Worm (Caenorhabditis elegans): ENCODE data around the gene elt-3.
A peak's percentile ranks its signal among the peaks of the same experiment; 100 is the strongest.

Gene elt-3

DNA sequence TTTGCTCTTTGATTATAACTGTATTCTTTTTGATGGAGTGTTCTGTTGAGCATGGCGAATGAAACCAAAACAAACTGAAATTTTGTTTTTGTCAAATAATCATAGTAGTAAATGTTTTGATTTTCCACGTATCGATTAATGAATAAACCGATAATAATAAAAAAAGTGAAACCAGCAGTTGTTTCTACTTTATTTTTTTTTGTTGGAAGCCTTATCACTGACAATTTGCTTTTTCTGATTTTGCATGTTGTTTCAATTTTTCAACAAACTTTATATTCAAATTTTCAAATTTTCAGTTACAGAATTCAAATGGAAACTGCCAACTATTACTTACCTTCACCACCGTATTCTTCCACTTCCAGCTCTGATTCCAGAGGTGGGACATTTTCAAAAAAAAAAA lies at the start of gene elt-3:
Gene elt-3 (plus strand): TSS at position 301 of the 400 bp plus-strand sequence.
- TF ChIP-seq bed-3 (GFP tag; optimal IDR thresholded peaks at IDR 0.05) = no peak
- TF ChIP-seq lin-32 (GFP tag; optimal IDR thresholded peaks at IDR 0.05) = no peak
- no peak for TF ChIP-seq mab-5 (tag; optimal IDR thresholded peaks at IDR 0.05)
- no peak for TF ChIP-seq lin-13 (tag; optimal IDR thresholded peaks at IDR 0.05)
- TF ChIP-seq mep-1 (tag; optimal IDR thresholded peaks at IDR 0.05) = no peak
- TF ChIP-seq nhr-76 (tag; optimal IDR thresholded peaks at IDR 0.05) = no peak
- TF ChIP-seq elt-1 (tag; optimal IDR thresholded peaks at IDR 0.05; ENCODE audit: borderline replicate concordance, insufficient read depth) = no peak
- no peak for TF ChIP-seq lsy-2 (tag; optimal IDR thresholded peaks at IDR 0.05)
- no peak for TF ChIP-seq ces-1 (GFP tag; optimal IDR thresholded peaks at IDR 0.05)
- no peak for TF ChIP-seq ceh-43 (GFP tag; optimal IDR thresholded peaks at IDR 0.05)
- no peak for TF ChIP-seq nhr-12 (tag; optimal IDR thresholded peaks at IDR 0.05)
- no peak for TF ChIP-seq mls-2 (tag; optimal IDR thresholded peaks at IDR 0.05)
- TF ChIP-seq nhr-237 (tag; optimal IDR thresholded peaks at IDR 0.05) = no peak
- TF ChIP-seq ham-2 (GFP tag; optimal IDR thresholded peaks at IDR 0.05) = no peak
- TF ChIP-seq ceh-39 (tag; optimal IDR thresholded peaks at IDR 0.05) = no peak
- no peak for TF ChIP-seq unc-120 (tag; optimal IDR thresholded peaks at IDR 0.05; ENCODE audit: poor library complexity, severe bottlenecking)
- TF ChIP-seq nhr-28 (tag; optimal IDR thresholded peaks at IDR 0.05) = no peak
- no peak for TF ChIP-seq flh-1 (GFP tag; optimal IDR thresholded peaks at IDR 0.05)
- TF ChIP-seq drap-1 (GFP tag; optimal IDR thresholded peaks at IDR 0.05) = no peak

DNA sequence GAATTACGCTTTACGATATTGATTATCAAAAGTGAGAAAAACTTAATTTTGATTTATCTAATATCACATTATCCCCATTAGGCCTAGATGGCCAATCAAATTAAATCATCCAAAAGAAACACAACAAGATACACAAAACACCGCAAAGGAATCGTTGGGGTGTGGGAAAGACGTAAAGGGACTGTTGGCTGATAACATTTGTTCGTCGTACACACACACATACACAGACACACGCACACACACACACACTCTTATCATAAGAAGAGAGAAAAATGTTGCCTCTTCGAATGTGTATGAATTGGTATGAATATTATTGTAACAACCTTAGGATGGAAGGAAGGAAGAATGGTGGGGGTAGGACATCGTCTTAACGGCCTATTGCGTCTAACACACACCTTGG lies 49.5 kb upstream of the elt-3 start:
- no peak for TF ChIP-seq nhr-237 (tag; optimal IDR thresholded peaks at IDR 0.05)
- TF ChIP-seq pha-4 (tag; optimal IDR thresholded peaks at IDR 0.05) = no peak
- TF ChIP-seq ces-1 (GFP tag; optimal IDR thresholded peaks at IDR 0.05) = no peak
- no peak for TF ChIP-seq blmp-1 (tag; optimal IDR thresholded peaks at IDR 0.05)
- TF ChIP-seq zip-8 (tag; optimal IDR thresholded peaks at IDR 0.05) = no peak
- no peak for TF ChIP-seq ceh-43 (GFP tag; optimal IDR thresholded peaks at IDR 0.05)
- TF ChIP-seq hlh-1 (tag; optimal IDR thresholded peaks at IDR 0.05) = no peak
- TF ChIP-seq cnd-1 (tag; optimal IDR thresholded peaks at IDR 0.05) = no peak

DNA sequence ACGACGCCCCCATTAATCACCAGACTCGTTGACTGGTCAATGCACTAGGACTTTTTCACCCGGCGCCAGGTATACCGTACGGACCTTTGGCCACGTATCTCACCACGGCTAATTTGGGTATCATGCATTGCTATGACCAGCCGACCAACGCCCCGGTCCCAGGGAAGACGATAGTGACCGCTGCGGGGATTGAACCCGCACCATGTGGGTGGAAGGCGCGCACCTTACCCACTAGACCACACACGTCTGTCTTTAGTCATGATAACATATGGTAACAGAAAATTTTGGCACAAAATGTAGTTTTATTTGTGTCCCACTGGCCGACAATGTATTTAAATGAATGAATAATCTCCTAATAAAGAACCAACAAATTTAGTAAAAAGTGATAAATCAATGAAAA lies 48.5 kb upstream of the elt-3 start:
- no peak for TF ChIP-seq lsy-2 (tag; optimal IDR thresholded peaks at IDR 0.05)
- TF ChIP-seq nhr-2 (tag; optimal IDR thresholded peaks at IDR 0.05) = peak; percentile 17

DNA sequence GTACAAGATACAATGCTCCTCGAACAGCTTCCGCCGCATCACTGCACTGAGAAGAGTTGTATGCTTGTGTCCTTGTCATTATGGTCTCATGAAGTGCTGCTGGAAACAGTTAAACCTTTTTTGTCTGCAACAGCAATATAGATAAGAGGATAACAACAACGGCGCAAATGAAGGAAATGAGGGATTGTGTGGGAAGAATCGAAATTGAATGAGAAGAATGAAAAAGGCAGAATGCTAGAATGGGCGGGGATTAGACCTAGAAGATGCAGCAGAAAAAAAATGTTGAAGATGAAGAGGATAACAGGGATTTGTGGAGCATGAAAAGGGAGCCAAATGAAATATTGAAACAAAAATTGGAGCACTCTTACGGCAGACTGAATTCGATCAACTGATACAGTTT lies 41.4 kb upstream of the elt-3 start, which contains the start of gene sra-37:
Gene sra-37 (minus strand): TSS at position 101 of the 400 bp plus-strand sequence.
- TF ChIP-seq drap-1 (GFP tag; optimal IDR thresholded peaks at IDR 0.05) = no peak
- TF ChIP-seq ceh-39 (tag; optimal IDR thresholded peaks at IDR 0.05) = no peak
- TF ChIP-seq flh-1 (GFP tag; optimal IDR thresholded peaks at IDR 0.05) = no peak
- TF ChIP-seq nhr-28 (tag; optimal IDR thresholded peaks at IDR 0.05) = no peak
- no peak for TF ChIP-seq ztf-11 (tag; optimal IDR thresholded peaks at IDR 0.05)
- no peak for TF ChIP-seq nhr-237 (tag; optimal IDR thresholded peaks at IDR 0.05)
- no peak for TF ChIP-seq elt-1 (tag; optimal IDR thresholded peaks at IDR 0.05; ENCODE audit: borderline replicate concordance, insufficient read depth)
- TF ChIP-seq unc-62 (GFP tag; optimal IDR thresholded peaks at IDR 0.05) = no peak
- no peak for TF ChIP-seq nhr-76 (tag; optimal IDR thresholded peaks at IDR 0.05)
- no peak for TF ChIP-seq M03D4.4 (tag; optimal IDR thresholded peaks at IDR 0.05)
- TF ChIP-seq unc-39 (tag; optimal IDR thresholded peaks at IDR 0.05) = no peak
- no peak for TF ChIP-seq sem-2 (GFP tag; optimal IDR thresholded peaks at IDR 0.05)

DNA sequence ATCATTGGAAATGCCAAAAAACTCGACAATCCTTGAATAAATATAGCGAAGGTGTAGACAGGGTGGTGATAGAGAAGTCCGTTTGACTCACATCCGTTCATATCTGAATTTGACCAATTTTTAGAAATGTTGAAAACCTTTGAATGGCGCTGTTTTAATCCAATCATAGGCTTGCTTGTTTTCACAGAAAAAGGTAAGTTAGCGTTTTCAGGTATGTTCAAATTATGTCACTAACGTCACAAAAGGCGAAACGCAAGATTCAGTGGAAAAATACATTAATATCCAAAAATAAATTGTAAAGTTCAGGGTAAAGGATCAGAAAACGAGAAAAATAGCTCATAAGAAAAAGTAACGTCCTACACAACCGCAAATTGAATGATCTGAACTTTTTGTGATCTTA lies 34.6 kb upstream of the elt-3 start, which contains the start of gene sra-38:
Gene sra-38 (minus strand): TSS at position 101 of the 400 bp plus-strand sequence.
- TF ChIP-seq elt-3 (tag; optimal IDR thresholded peaks at IDR 0.05) = no peak
- no peak for TF ChIP-seq snpc-4 (tag; optimal IDR thresholded peaks at IDR 0.05)
- TF ChIP-seq ces-1 (GFP tag; optimal IDR thresholded peaks at IDR 0.05) = no peak
- no peak for TF ChIP-seq nhr-28 (tag; optimal IDR thresholded peaks at IDR 0.05)
- TF ChIP-seq nhr-76 (tag; optimal IDR thresholded peaks at IDR 0.05) = no peak
- no peak for TF ChIP-seq sem-2 (GFP tag; optimal IDR thresholded peaks at IDR 0.05)

DNA sequence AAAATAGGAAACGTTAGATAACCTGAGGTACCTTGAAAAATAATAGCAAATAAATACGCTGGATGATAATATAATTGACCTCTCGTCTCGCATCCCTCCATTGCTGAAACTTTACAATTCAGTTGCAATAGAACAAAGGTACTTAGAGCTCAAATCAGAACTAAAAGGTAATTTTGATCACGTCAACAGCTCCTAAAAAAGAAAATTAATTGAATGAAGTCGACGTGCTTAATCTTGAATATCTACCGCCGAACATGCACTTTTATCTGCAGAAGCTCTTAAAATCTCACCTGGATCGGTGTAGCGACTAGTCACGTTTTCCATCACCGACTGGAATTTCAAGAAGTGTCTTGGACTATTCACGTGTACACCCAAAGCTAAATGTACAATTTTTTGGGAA lies 31.3 kb upstream of the elt-3 start, which contains the start of gene sra-39:
Gene sra-39 (minus strand): TSS at position 101 of the 400 bp plus-strand sequence.
- TF ChIP-seq sptf-1 (tag; optimal IDR thresholded peaks at IDR 0.05) (no peak), mab-5 (tag; optimal IDR thresholded peaks at IDR 0.05) (no peak), lin-13 (tag; optimal IDR thresholded peaks at IDR 0.05) (no peak), lin-32 (GFP tag; optimal IDR thresholded peaks at IDR 0.05) (no peak), lsy-2 (tag; optimal IDR thresholded peaks at IDR 0.05) (no peak), cnd-1 (tag; optimal IDR thresholded peaks at IDR 0.05) (no peak), nhr-28 (tag; optimal IDR thresholded peaks at IDR 0.05) (no peak), mep-1 (tag; optimal IDR thresholded peaks at IDR 0.05) (no peak), elt-3 (tag; optimal IDR thresholded peaks at IDR 0.05) (no peak), pha-4 (tag; optimal IDR thresholded peaks at IDR 0.05) (no peak), unc-120 (tag; optimal IDR thresholded peaks at IDR 0.05; ENCODE audit: poor library complexity, severe bottlenecking) (no peak), hlh-1 (tag; optimal IDR thresholded peaks at IDR 0.05) (no peak), flh-1 (GFP tag; optimal IDR thresholded peaks at IDR 0.05) (no peak), blmp-1 (tag; optimal IDR thresholded peaks at IDR 0.05) (no peak), ztf-11 (tag; optimal IDR thresholded peaks at IDR 0.05) (no peak)
